Fruit fly (Drosophila melanogaster) whole organism, prepupa: ENCODE results near the gene CG14257.

Source experiments
- CG10631 ChIP-seq: fragments of 200-800 bp; sonication (Bioruptor generic); optimal IDR thresholded peaks from 2 replicates; lab custom pipeline; 2016; ENCODE audit warnings: missing biosample characterization, missing genetic modification characterization
- CG10669 ChIP-seq: fragments of 200-800 bp; sonication (Bioruptor generic); optimal IDR thresholded peaks from 3 replicates; lab custom pipeline; 2018; ENCODE audit warnings: missing biosample characterization, mild to moderate bottlenecking, missing genetic modification characterization, moderate library complexity
- CG11902 ChIP-seq: fragments of 200-800 bp; sonication (Bioruptor generic); optimal IDR thresholded peaks from 3 replicates; lab custom pipeline; 2016; ENCODE audit warnings: missing biosample characterization, missing genetic modification characterization
- CG1621 ChIP-seq: fragments of 200-800 bp; sonication (Bioruptor generic); optimal IDR thresholded peaks from 3 replicates; lab custom pipeline; 2018; ENCODE audit warnings: missing biosample characterization, mild to moderate bottlenecking, missing genetic modification characterization
- CG16779 ChIP-seq: fragments of 200-800 bp; sonication (Bioruptor generic); optimal IDR thresholded peaks from 3 replicates; lab custom pipeline; 2017; ENCODE audit warnings: missing biosample characterization, mild to moderate bottlenecking, missing genetic modification characterization
- CG32006 ChIP-seq: fragments of 200-800 bp; sonication (Bioruptor generic); optimal IDR thresholded peaks from 3 replicates; lab custom pipeline; 2017; ENCODE audit warnings: missing biosample characterization, mild to moderate bottlenecking, missing genetic modification characterization
- CG34406 ChIP-seq: fragments of 200-800 bp; sonication (Bioruptor generic); optimal IDR thresholded peaks from 3 replicates; lab custom pipeline; 2016; ENCODE audit warnings: missing biosample characterization, missing genetic modification characterization
- CG3919 ChIP-seq: fragments of 200-800 bp; sonication (Bioruptor generic); optimal IDR thresholded peaks from 3 replicates; lab custom pipeline; 2016; ENCODE audit warnings: missing biosample characterization, missing genetic modification characterization
- CG6163 ChIP-seq: fragments of 200-800 bp; sonication (Bioruptor generic); IDR thresholded peaks from 3 replicates; pipeline ENCODE4 v1.3.6; 2022; ENCODE audit warnings: missing biosample characterization, missing genetic modification characterization
- CG6276 ChIP-seq: fragments of 200-800 bp; sonication (Bioruptor generic); optimal IDR thresholded peaks from 2 replicates; lab custom pipeline; 2017; ENCODE audit warnings: missing biosample characterization, mild to moderate bottlenecking, missing genetic modification characterization
- CG6792 ChIP-seq: fragments of 200-800 bp; sonication (Bioruptor generic); optimal IDR thresholded peaks from 3 replicates; lab custom pipeline; 2016; ENCODE audit warnings: missing biosample characterization, missing genetic modification characterization
- CG6808 ChIP-seq: fragments of 200-800 bp; sonication (Bioruptor generic); optimal IDR thresholded peaks from 3 replicates; lab custom pipeline; 2017; ENCODE audit warnings: missing biosample characterization, missing genetic modification characterization, mild to moderate bottlenecking, moderate library complexity, missing genetic modification reagents
- CG6854 ChIP-seq: fragments of 200-800 bp; sonication (Bioruptor generic); optimal IDR thresholded peaks from 2 replicates; lab custom pipeline; 2017; ENCODE audit warnings: missing biosample characterization, mild to moderate bottlenecking, missing genetic modification characterization
- CG7368 ChIP-seq: fragments of 200-800 bp; sonication (Bioruptor generic); optimal IDR thresholded peaks from 3 replicates; lab custom pipeline; 2016; ENCODE audit warnings: missing biosample characterization, missing genetic modification characterization
- CG8119 ChIP-seq: fragments of 200-800 bp; sonication (Bioruptor generic); IDR thresholded peaks from 3 replicates; pipeline ENCODE4 v1.3.6; 2022; ENCODE audit warnings: missing biosample characterization, missing genetic modification characterization
- CG8319 ChIP-seq: fragments of 200-800 bp; sonication (Bioruptor generic); optimal IDR thresholded peaks from 3 replicates; lab custom pipeline; 2016; ENCODE audit warnings: missing biosample characterization, missing genetic modification characterization
- CG9139 ChIP-seq: fragments of 200-800 bp; sonication (Bioruptor generic); optimal IDR thresholded peaks from 3 replicates; lab custom pipeline; 2017; ENCODE audit warnings: missing biosample characterization, mild to moderate bottlenecking, missing genetic modification characterization
- Eip75B ChIP-seq: fragments of 200-800 bp; sonication (Bioruptor generic); optimal IDR thresholded peaks from 3 replicates; lab custom pipeline; 2016; ENCODE audit warnings: missing biosample characterization, missing genetic modification characterization
- Eip78C ChIP-seq: fragments of 200-800 bp; sonication (Bioruptor generic); peaks from one replicate; lab custom pipeline; 2016; ENCODE audit warnings: missing biosample characterization, missing genetic modification characterization
- Ets21C ChIP-seq: fragments of 200-800 bp; sonication (Bioruptor generic); optimal IDR thresholded peaks from 3 replicates; lab custom pipeline; 2016; ENCODE audit warnings: missing biosample characterization, missing genetic modification characterization
- Ets96B ChIP-seq: fragments of 200-800 bp; optimal IDR thresholded peaks from 2 replicates; lab custom pipeline; 2019; ENCODE audit warnings: missing biosample characterization, mild to moderate bottlenecking, missing genetic modification characterization, moderate library complexity
- Gug ChIP-seq: fragments of 200-800 bp; sonication (Bioruptor generic); IDR thresholded peaks from 2 replicates; pipeline ENCODE4 v1.3.6; 2022; ENCODE audit warnings: missing biosample characterization, missing genetic modification characterization
- Hr39 ChIP-seq: fragments of 200-800 bp; sonication (Bioruptor generic); optimal IDR thresholded peaks from 2 replicates; lab custom pipeline; 2016; ENCODE audit warnings: missing biosample characterization, missing genetic modification characterization
- Hr4 ChIP-seq: fragments of 200-800 bp; sonication (Bioruptor generic); optimal IDR thresholded peaks from 3 replicates; lab custom pipeline; 2016; ENCODE audit warnings: missing biosample characterization, missing genetic modification characterization
- Lpt ChIP-seq: fragments of 200-800 bp; sonication (Bioruptor generic); optimal IDR thresholded peaks from 3 replicates; lab custom pipeline; 2016; ENCODE audit warnings: missing biosample characterization, missing genetic modification characterization
- OdsH ChIP-seq: fragments of 200-800 bp; sonication (Bioruptor generic); optimal IDR thresholded peaks from 3 replicates; lab custom pipeline; 2016; ENCODE audit warnings: missing biosample characterization, missing genetic modification characterization
- Smox ChIP-seq: fragments of 200-800 bp; sonication (Bioruptor generic); optimal IDR thresholded peaks from 3 replicates; lab custom pipeline; 2016; ENCODE audit warnings: missing biosample characterization, missing genetic modification characterization
- Sox102F ChIP-seq: fragments of 200-800 bp; sonication (Bioruptor generic); optimal IDR thresholded peaks from 2 replicates; lab custom pipeline; 2016; ENCODE audit warnings: missing biosample characterization, mild to moderate bottlenecking, missing genetic modification characterization
- Sox14 ChIP-seq: fragments of 200-800 bp; sonication (Bioruptor generic); optimal IDR thresholded peaks from 3 replicates; lab custom pipeline; 2016; ENCODE audit warnings: missing biosample characterization, missing genetic modification characterization
- Sox15 ChIP-seq: fragments of 200-800 bp; sonication (Bioruptor generic); optimal IDR thresholded peaks from 3 replicates; lab custom pipeline; 2016; ENCODE audit warnings: missing biosample characterization, missing genetic modification characterization
- achi ChIP-seq: fragments of 200-800 bp; sonication (Bioruptor generic); optimal IDR thresholded peaks from 3 replicates; lab custom pipeline; 2016; ENCODE audit warnings: missing biosample characterization, missing genetic modification characterization
- cyc ChIP-seq: fragments of 200-800 bp; sonication (Bioruptor generic); optimal IDR thresholded peaks from 3 replicates; lab custom pipeline; 2016; ENCODE audit warnings: missing biosample characterization, missing genetic modification characterization
- dac ChIP-seq: fragments of 200-800 bp; sonication (Bioruptor generic); optimal IDR thresholded peaks from 2 replicates; lab custom pipeline; 2017; ENCODE audit warnings: missing biosample characterization, mild to moderate bottlenecking, missing genetic modification characterization
- dsx ChIP-seq: fragments of 200-800 bp; optimal IDR thresholded peaks from 3 replicates; lab custom pipeline; 2019; ENCODE audit warnings: missing biosample characterization, mild to moderate bottlenecking, missing genetic modification characterization, moderate library complexity; ENCODE audit not compliant: poor library complexity, severe bottlenecking
- eg ChIP-seq: fragments of 200-800 bp; sonication (Bioruptor generic); IDR thresholded peaks from 3 replicates; pipeline ENCODE4 v1.3.6; 2022; ENCODE audit warnings: missing biosample characterization, missing genetic modification characterization
- esn ChIP-seq: fragments of 200-800 bp; sonication (Bioruptor generic); optimal IDR thresholded peaks from 2 replicates; lab custom pipeline; 2016; ENCODE audit warnings: missing biosample characterization, mild to moderate bottlenecking, missing genetic modification characterization, moderate library complexity
- fd85E ChIP-seq: fragments of 200-800 bp; sonication (Bioruptor generic); optimal IDR thresholded peaks from 3 replicates; lab custom pipeline; 2016; ENCODE audit warnings: missing biosample characterization, missing genetic modification characterization
- lz ChIP-seq: fragments of 200-800 bp; sonication (Bioruptor generic); optimal IDR thresholded peaks from 3 replicates; lab custom pipeline; 2016; ENCODE audit warnings: missing biosample characterization, missing genetic modification characterization
- net ChIP-seq: fragments of 200-800 bp; sonication (Bioruptor generic); optimal IDR thresholded peaks from 3 replicates; lab custom pipeline; 2016; ENCODE audit warnings: missing biosample characterization, missing genetic modification characterization
- salr ChIP-seq, 2 experiments: fragments of 200-800 bp; sonication (Bioruptor generic); optimal IDR thresholded peaks; 3 replicates each; lab custom pipeline; 2016 to 2018; ENCODE audit warnings: missing biosample characterization in 2 of 2, missing genetic modification characterization in 2 of 2, mild to moderate bottlenecking in 1 of 2
- spab ChIP-seq: fragments of 200-800 bp; sonication (Bioruptor generic); optimal IDR thresholded peaks from 2 replicates; lab custom pipeline; 2017; ENCODE audit warnings: missing biosample characterization, mild to moderate bottlenecking, missing genetic modification characterization, missing genetic modification reagents
- ss ChIP-seq, 2 experiments: fragments of 200-800 bp; sonication (Bioruptor generic); optimal IDR thresholded peaks; 2 replicates in 1 of 2; 3 replicates in 1 of 2; lab custom pipeline; 2017 to 2018; ENCODE audit warnings: mild to moderate bottlenecking in 2 of 2, missing biosample characterization in 2 of 2, missing genetic modification characterization in 2 of 2, moderate library complexity in 1 of 2
- vri ChIP-seq: fragments of 200-800 bp; sonication (Bioruptor generic); optimal IDR thresholded peaks from 3 replicates; lab custom pipeline; 2016; ENCODE audit warnings: missing biosample characterization, mild to moderate bottlenecking, missing genetic modification characterization

CG14257 gene

DNA sequence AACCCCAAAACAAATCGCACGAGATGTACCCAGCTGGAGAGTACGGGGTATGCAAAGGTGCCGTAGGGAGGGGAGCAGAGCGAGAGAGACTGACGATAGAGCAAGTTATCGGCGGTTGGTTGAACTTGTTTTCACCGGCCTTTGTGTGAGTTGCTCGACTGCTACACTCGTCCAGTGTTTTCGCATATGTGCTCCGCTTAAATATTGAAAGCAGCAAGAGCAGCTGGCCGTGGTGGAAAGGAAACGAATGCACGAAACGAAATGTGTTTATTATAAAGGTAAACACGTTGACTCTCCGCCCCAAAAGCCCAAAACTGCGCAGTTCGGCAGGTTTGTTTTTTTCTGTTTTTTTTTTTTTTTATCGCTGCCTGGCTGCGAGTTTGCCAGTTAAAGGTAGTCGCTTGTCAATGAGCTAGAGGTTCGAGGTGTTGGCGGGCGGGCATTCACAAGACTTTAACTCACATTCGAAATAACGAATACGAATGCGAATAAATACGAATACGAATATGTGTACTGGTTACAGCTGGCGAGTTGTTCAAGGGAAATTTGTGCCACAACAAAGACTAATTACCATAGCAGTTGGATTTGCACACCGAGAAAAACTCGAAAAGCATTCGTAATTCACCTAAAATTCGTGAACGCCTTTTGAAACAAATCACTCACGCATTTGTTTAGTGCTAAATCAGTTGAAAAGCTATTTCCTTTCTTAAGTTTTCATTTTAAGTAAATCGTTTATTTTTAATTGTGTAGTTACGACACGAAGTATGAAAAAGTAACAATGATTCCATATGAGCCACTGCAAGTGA, 54.1 kb downstream of the CG14257 start (continued):
- TF ChIP-seq CG8119 (GFP tag; lab: Robert Waterston, UW) (peak; percentile 71), CG7368 (GFP tag; lab: Kevin White, UChicago) (peak; percentile 71), Eip75B (peak; percentile 69), ss (GFP tag; optimal IDR thresholded peaks at IDR 0.05; lab: Kevin White, UChicago) (peak; percentile 5 to 68), Eip78C (peak; percentile 94), Gug (GFP tag; lab: Robert Waterston, UW) (peak; percentile 67), dac (GFP tag; lab: Kevin White, UChicago) (no peak), Sox15 (GFP tag; lab: Kevin White, UChicago) (peak; percentile 59), achi (GFP tag; lab: Kevin White, UChicago) (peak; percentile 68), fd85E (GFP tag; lab: Kevin White, UChicago) (peak; percentile 51), CG3919 (GFP tag; lab: Kevin White, UChicago) (peak; percentile 81), CG32006 (GFP tag; lab: Kevin White, UChicago) (peak; percentile 72), CG6792 (GFP tag; lab: Kevin White, UChicago) (peak; percentile 70), Hr39 (GFP tag; lab: Kevin White, UChicago) (peak; percentile 82), dsx (GFP tag; lab: Kevin White, UChicago) (peak; percentile 67), cyc (GFP tag; lab: Kevin White, UChicago) (peak; percentile 73), eg (GFP tag; lab: Robert Waterston, UW) (peak; percentile 88), Smox (GFP tag; lab: Kevin White, UChicago) (peak; percentile 73), spab (GFP tag; lab: Kevin White, UChicago) (peak; percentile 24), Sox14 (GFP tag; lab: Kevin White, UChicago) (peak; percentile 67), CG9139 (GFP tag; lab: Kevin White, UChicago) (no peak), CG10631 (GFP tag; lab: Kevin White, UChicago) (no peak), vri (GFP tag; lab: Kevin White, UChicago) (peak; percentile 69), CG10669 (GFP tag; lab: Kevin White, UChicago) (peak; percentile 60), CG8319 (GFP tag; lab: Kevin White, UChicago) (peak; percentile 73)

DNA sequence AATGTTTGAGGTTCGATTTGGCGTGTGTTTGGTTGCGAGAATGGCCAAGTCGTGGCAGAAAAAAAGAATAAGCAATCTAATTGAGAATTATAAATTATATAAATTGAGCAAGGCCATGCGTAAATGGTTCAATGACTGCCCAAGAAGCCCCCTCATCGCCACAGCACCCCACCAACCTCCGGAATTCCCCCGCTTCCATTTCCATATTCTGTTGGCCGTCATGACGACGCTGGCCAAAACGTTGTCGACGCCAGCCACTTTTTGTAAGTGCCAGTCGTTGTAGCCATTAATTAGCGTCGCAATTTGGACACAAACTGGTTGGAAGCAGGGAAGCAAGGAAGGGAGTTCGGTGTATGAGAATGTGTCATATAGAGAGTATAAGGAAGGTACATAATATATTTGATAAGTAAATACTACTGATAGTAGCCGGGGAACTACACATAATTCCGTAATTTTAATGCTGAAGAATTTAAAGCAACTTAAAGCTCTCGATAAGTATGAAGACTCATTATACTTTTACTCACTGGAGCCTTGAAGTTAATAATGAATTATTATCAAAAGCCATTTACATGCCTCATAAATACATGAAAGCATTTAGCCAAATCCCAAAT, 55.0 kb downstream of the CG14257 start:
- TF ChIP-seq CG10631 (GFP tag; lab: Kevin White, UChicago) (no peak), vri (GFP tag; lab: Kevin White, UChicago) (peak; percentile 0), Ets96B (tag; lab: Kevin White, UChicago) (no peak), Hr4 (GFP tag; lab: Kevin White, UChicago) (no peak), cyc (GFP tag; lab: Kevin White, UChicago) (no peak), Eip78C (peak; percentile 53)
- TF ChIP-seq, all 60 proteins: peak for 2

DNA sequence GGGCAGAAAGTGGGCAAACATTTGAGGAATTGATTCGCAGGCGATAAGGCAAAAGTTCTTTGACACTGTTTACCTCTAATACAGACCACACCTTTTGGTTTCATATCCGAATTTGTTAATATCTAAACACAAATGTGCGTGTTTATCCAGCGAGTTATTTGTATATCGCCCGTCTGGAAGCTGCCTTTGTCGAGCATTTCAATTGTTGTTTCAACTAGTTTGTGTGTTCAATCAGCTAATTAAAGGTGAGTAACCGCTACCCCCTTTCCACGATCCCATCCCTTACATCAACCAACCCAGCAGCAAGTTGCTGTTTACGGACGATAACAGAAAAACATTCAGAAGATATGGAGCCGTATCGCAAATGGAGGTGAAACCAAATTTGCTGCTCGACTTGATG, 55.7 kb downstream of the CG14257 start:
- no peak for TF ChIP-seq Eip75B
- TF ChIP-seq Lpt = no peak
- peak; percentile 38 for TF ChIP-seq esn (GFP tag; lab: Kevin White, UChicago)
- no peak for TF ChIP-seq CG8119 (GFP tag; lab: Robert Waterston, UW)
- TF ChIP-seq CG16779 (tag; lab: Kevin White, UChicago) = no peak
- no peak for TF ChIP-seq CG34406 (GFP tag; lab: Kevin White, UChicago)
- no peak for TF ChIP-seq OdsH (GFP tag; lab: Kevin White, UChicago)
- no peak for TF ChIP-seq CG6808 (GFP tag; lab: Kevin White, UChicago)
- TF ChIP-seq CG3919 (GFP tag; lab: Kevin White, UChicago) = no peak
- TF ChIP-seq Eip78C = peak; percentile 36
- TF ChIP-seq CG11902 (GFP tag; lab: Kevin White, UChicago) = no peak
- TF ChIP-seq CG6854 = peak; percentile 7
- TF ChIP-seq salr (GFP tag; optimal IDR thresholded peaks at IDR 0.05; lab: Kevin White, UChicago) = no peak
- TF ChIP-seq CG6276 = no peak
- no peak for TF ChIP-seq lz (GFP tag; lab: Kevin White, UChicago)
- peak; percentile 38 for TF ChIP-seq Sox102F (GFP tag; lab: Kevin White, UChicago)
- no peak for TF ChIP-seq CG1621 (tag; lab: Kevin White, UChicago)
- TF ChIP-seq CG10631 (GFP tag; lab: Kevin White, UChicago) = no peak
- TF ChIP-seq CG6163 (GFP tag; lab: Robert Waterston, UW) = no peak
- no peak for TF ChIP-seq CG6792 (GFP tag; lab: Kevin White, UChicago)
- TF ChIP-seq Sox15 (GFP tag; lab: Kevin White, UChicago) = no peak
- TF ChIP-seq cyc (GFP tag; lab: Kevin White, UChicago) = no peak
- no peak for TF ChIP-seq achi (GFP tag; lab: Kevin White, UChicago)
- TF ChIP-seq Hr4 (GFP tag; lab: Kevin White, UChicago) = no peak
- no peak for TF ChIP-seq Ets21C (GFP tag; lab: Kevin White, UChicago)
- TF ChIP-seq net (GFP tag; lab: Kevin White, UChicago) = no peak
- TF ChIP-seq Smox (GFP tag; lab: Kevin White, UChicago) = no peak
- peak; percentile 90 for TF ChIP-seq vri (GFP tag; lab: Kevin White, UChicago)
